Fruit fly (Drosophila melanogaster) whole organism, pupa: Measurements from ENCODE around the gene spn-E.

Experiments
- CG10348 ChIP-seq: fragments of 200-800 bp; sonication (Bioruptor generic); IDR thresholded peaks from 2 replicates; pipeline ENCODE4 v1.3.6; 2022; ENCODE audit warnings: missing biosample characterization, missing genetic modification characterization
- CG14655 ChIP-seq: fragments of 200-800 bp; sonication (Bioruptor generic); optimal IDR thresholded peaks from 3 replicates; lab custom pipeline; 2017; ENCODE audit warnings: mild to moderate bottlenecking, missing biosample characterization, missing genetic modification reagents, missing genetic modification characterization
- CG32121 ChIP-seq: fragments of 200-800 bp; sonication (Bioruptor generic); IDR thresholded peaks from 2 replicates; pipeline ENCODE4 v1.3.6; 2022; ENCODE audit warnings: missing biosample characterization, missing genetic modification characterization
- CG4496 ChIP-seq: fragments of 200-800 bp; sonication (Bioruptor generic); IDR thresholded peaks from 3 replicates; pipeline ENCODE4 v1.3.6; 2022; ENCODE audit warnings: missing biosample characterization, missing genetic modification characterization
- CG8159 ChIP-seq: fragments of 200-800 bp; sonication (Bioruptor generic); optimal IDR thresholded peaks from 3 replicates; lab custom pipeline; 2018; ENCODE audit warnings: missing biosample characterization, mild to moderate bottlenecking, missing genetic modification characterization, moderate library complexity
- CG8301 ChIP-seq: fragments of 200-800 bp; sonication (Bioruptor generic); optimal IDR thresholded peaks from 2 replicates; lab custom pipeline; 2018; ENCODE audit warnings: missing biosample characterization, mild to moderate bottlenecking, missing genetic modification characterization
- D1 ChIP-seq: fragments of 200-800 bp; sonication (Bioruptor generic); optimal IDR thresholded peaks from 2 replicates; lab custom pipeline; 2018; ENCODE audit warnings: missing biosample characterization, mild to moderate bottlenecking, missing genetic modification characterization, moderate library complexity
- EcR ChIP-seq: fragments of 200-800 bp; sonication (Bioruptor generic); optimal IDR thresholded peaks from 3 replicates; lab custom pipeline; 2019; ENCODE audit warnings: missing biosample characterization, missing genetic modification characterization, mild to moderate bottlenecking, moderate library complexity, missing genetic modification reagents
- Ets98B ChIP-seq: fragments of 200-800 bp; sonication (Bioruptor generic); IDR thresholded peaks from 2 replicates; pipeline ENCODE4 v1.3.6; 2022; ENCODE audit warnings: missing biosample characterization, missing genetic modification characterization
- Pif1B ChIP-seq: fragments of 200-800 bp; sonication (Bioruptor generic); optimal IDR thresholded peaks from 3 replicates; lab custom pipeline; 2016; ENCODE audit warnings: missing biosample characterization, missing genetic modification characterization
- Snoo ChIP-seq: fragments of 200-800 bp; sonication (Bioruptor generic); optimal IDR thresholded peaks from 3 replicates; lab custom pipeline; 2017; ENCODE audit warnings: missing biosample characterization, mild to moderate bottlenecking, missing genetic modification characterization, inconsistent platforms
- gl ChIP-seq: fragments of 200-800 bp; sonication (Bioruptor generic); optimal IDR thresholded peaks from 2 replicates; lab custom pipeline; 2018; ENCODE audit warnings: missing biosample characterization, mild to moderate bottlenecking, missing genetic modification characterization

- TF ChIP-seq CG32121 (GFP tag; lab: Robert Waterston, UW) (peak; percentile 38; the same call in 1 of the 2 replicates), Pif1B (GFP tag; lab: Kevin White, UChicago) (peak; percentile 5), Snoo (tag; lab: Kevin White, UChicago) (no peak), Ets98B (GFP tag; lab: Robert Waterston, UW) (peak; percentile 64), CG8301 (tag; lab: Kevin White, UChicago) (no peak), CG14655 (no peak), EcR (no peak), CG10348 (no peak), CG4496 (GFP tag; lab: Robert Waterston, UW) (peak; percentile 72; the same call in 2 of the 3 replicates), gl (no peak), CG8159 (tag; lab: Kevin White, UChicago) (no peak), D1 (tag; lab: Kevin White, UChicago) (no peak)
Observed at dm6 chr3R:15816276-15816675, 20.9 kb upstream of the spn-E start.
